Worm (Caenorhabditis elegans) whole organism, L2 larva: ENCODE measurements around the gene T22H9.1.

Experiments used
- F13H6.1 ChIP-seq: sonication (generic microtip); optimal IDR thresholded peaks from 2 replicates; lab custom pipeline; 2016; ENCODE audit warnings: missing genetic modification characterization, missing compliant biosample characterization
- R02D3.7 ChIP-seq: fragments of 150-350 bp; optimal IDR thresholded peaks from 2 replicates; lab custom pipeline; 2014; ENCODE audit warnings: missing biosample characterization, missing genetic modification characterization
- ZK546.5 ChIP-seq: sonication (generic microtip); optimal IDR thresholded peaks from 2 replicates; lab custom pipeline; 2017; ENCODE audit warnings: missing biosample characterization, missing genetic modification characterization
- aly-2 ChIP-seq: fragments of 150-350 bp; optimal IDR thresholded peaks from 2 replicates; lab custom pipeline; 2014; ENCODE audit warnings: missing biosample characterization, missing genetic modification characterization
- ama-1 ChIP-seq: fragments of 150-350 bp; optimal IDR thresholded peaks from 2 replicates; lab custom pipeline; 2018; ENCODE audit warnings: inconsistent platforms
- ceh-82 ChIP-seq: fragments of 150-350 bp; optimal IDR thresholded peaks from 2 replicates; lab custom pipeline; 2014; ENCODE audit warnings: missing biosample characterization, missing genetic modification characterization
- crh-2 ChIP-seq: sonication (generic microtip); optimal IDR thresholded peaks from 2 replicates; lab custom pipeline; 2017; ENCODE audit warnings: missing biosample characterization, missing genetic modification characterization
- dmd-4 ChIP-seq: sonication (generic microtip); optimal IDR thresholded peaks from 2 replicates; lab custom pipeline; 2017; ENCODE audit warnings: missing biosample characterization, missing genetic modification characterization
- elt-1 ChIP-seq: fragments of 150-350 bp; optimal IDR thresholded peaks from 2 replicates; lab custom pipeline; 2014; ENCODE audit warnings: missing biosample characterization, missing genetic modification characterization
- fos-1 ChIP-seq: fragments of 150-350 bp; optimal IDR thresholded peaks from 2 replicates; lab custom pipeline; 2014; ENCODE audit warnings: missing biosample characterization, missing genetic modification characterization
- gmeb-1 ChIP-seq: fragments of 150-350 bp; optimal IDR thresholded peaks from 2 replicates; lab custom pipeline; 2014; ENCODE audit warnings: missing biosample characterization, missing genetic modification characterization
- lin-11 ChIP-seq: fragments of 150-350 bp; sonication (generic microtip); optimal IDR thresholded peaks from 2 replicates; lab custom pipeline; 2014; ENCODE audit warnings: missing biosample characterization, missing genetic modification characterization, inconsistent platforms, mixed read lengths
- lin-13 ChIP-seq: fragments of 150-350 bp; optimal IDR thresholded peaks from 2 replicates; lab custom pipeline; 2014; ENCODE audit warnings: missing biosample characterization, missing genetic modification reagents, missing genetic modification characterization
- lin-39 ChIP-seq: fragments of 150-350 bp; optimal IDR thresholded peaks from 2 replicates; lab custom pipeline; 2014; ENCODE audit warnings: missing biosample characterization, missing genetic modification reagents, missing genetic modification characterization
- lsy-2 ChIP-seq, 2 experiments: fragments of 150-350 bp in 1 of 2; sonication (generic microtip) in 1 of 2; optimal IDR thresholded peaks; 2 replicates each; lab custom pipeline; 2014 to 2017; ENCODE audit warnings: missing biosample characterization in 2 of 2, missing genetic modification characterization in 2 of 2
- mbf-1 ChIP-seq: sonication (generic microtip); optimal IDR thresholded peaks from 2 replicates; lab custom pipeline; 2017; ENCODE audit warnings: missing biosample characterization, missing genetic modification characterization
- nhr-11 ChIP-seq: fragments of 150-350 bp; optimal IDR thresholded peaks from 2 replicates; lab custom pipeline; 2014; ENCODE audit warnings: missing biosample characterization, missing genetic modification characterization
- nhr-12 ChIP-seq: fragments of 150-350 bp; optimal IDR thresholded peaks from 2 replicates; lab custom pipeline; 2014; ENCODE audit warnings: missing biosample characterization, missing genetic modification characterization
- nhr-129 ChIP-seq: fragments of 150-350 bp; optimal IDR thresholded peaks from 2 replicates; lab custom pipeline; 2014; ENCODE audit warnings: missing biosample characterization, missing genetic modification characterization
- nhr-21 ChIP-seq: fragments of 150-350 bp; optimal IDR thresholded peaks from 2 replicates; lab custom pipeline; 2014; ENCODE audit warnings: missing biosample characterization, missing genetic modification characterization
- nhr-237 ChIP-seq: fragments of 150-350 bp; optimal IDR thresholded peaks from 2 replicates; lab custom pipeline; 2014; ENCODE audit warnings: missing biosample characterization, missing genetic modification characterization
- nhr-25 ChIP-seq: fragments of 150-350 bp; sonication (generic microtip); optimal IDR thresholded peaks from 3 replicates; lab custom pipeline; 2014; ENCODE audit warnings: missing biosample characterization, missing genetic modification characterization
- nhr-6 ChIP-seq: fragments of 150-350 bp; optimal IDR thresholded peaks from 2 replicates; lab custom pipeline; 2014; ENCODE audit warnings: missing biosample characterization, missing genetic modification characterization
- nhr-77 ChIP-seq: fragments of 150-350 bp; optimal IDR thresholded peaks from 2 replicates; lab custom pipeline; 2014; ENCODE audit warnings: missing biosample characterization, missing genetic modification characterization
- skn-1 ChIP-seq: sonication (generic microtip); optimal IDR thresholded peaks from 2 replicates; lab custom pipeline; 2017; ENCODE audit warnings: missing biosample characterization, missing genetic modification characterization
- sma-3 ChIP-seq: sonication (generic microtip); optimal IDR thresholded peaks from 2 replicates; lab custom pipeline; 2016; ENCODE audit warnings: missing genetic modification reagents, missing genetic modification characterization, missing compliant biosample characterization
- unc-39 ChIP-seq: fragments of 150-350 bp; optimal IDR thresholded peaks from 2 replicates; lab custom pipeline; 2014; ENCODE audit warnings: missing biosample characterization, missing genetic modification characterization
- zag-1 ChIP-seq: fragments of 150-350 bp; optimal IDR thresholded peaks from 2 replicates; lab custom pipeline; 2014; ENCODE audit warnings: missing biosample characterization, missing genetic modification characterization
- ztf-4 ChIP-seq: fragments of 150-350 bp; optimal IDR thresholded peaks from 2 replicates; lab custom pipeline; 2014; ENCODE audit warnings: missing biosample characterization, missing genetic modification characterization

The T22H9.1 gene

DNA sequence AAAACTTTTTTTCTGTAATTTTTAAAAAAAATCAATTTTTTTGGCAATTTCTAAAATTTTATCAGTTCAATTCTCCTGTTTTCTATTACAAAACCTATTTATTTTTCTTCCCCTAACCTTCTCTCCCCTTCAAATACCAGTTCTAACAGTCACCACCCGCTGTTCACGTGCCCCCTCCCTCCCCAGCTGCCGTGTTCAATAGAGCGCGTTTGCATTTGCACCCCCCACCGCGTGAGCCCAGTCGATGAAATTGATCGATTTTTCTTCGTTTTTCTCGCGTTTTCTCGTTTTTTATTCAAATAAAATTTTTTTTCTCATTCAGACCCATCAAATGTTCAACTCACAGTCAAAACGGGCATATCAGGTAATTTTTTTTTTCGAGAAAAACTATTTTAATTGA lies 10.5 kb upstream of the T22H9.1 start, which contains the start of gene atg-9 (continued):
- TF ChIP-seq dmd-4 (tag; lab: Kevin White, UChicago): no peak
- no peak for TF ChIP-seq nhr-12 (tag; lab: Kevin White, UChicago)

DNA sequence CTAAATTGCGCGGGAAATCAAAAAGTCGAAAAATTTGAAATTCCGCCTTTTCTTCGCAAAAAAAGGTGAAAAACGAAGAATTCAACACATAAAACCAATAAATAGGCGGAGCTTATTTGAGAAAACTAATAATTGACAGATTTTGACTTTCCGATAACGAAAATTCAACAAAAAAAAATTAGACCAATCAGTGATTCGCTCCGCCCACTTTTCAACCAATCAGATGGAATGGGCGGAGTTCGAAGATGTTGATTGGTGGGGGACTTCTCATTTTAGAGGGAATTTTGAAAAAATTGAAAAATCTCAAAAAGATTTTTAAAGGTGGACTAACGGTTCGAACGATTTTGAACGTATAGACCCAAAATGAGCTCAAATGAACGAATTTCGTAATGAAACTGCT lies 8.7 kb upstream of the T22H9.1 start:
- TF ChIP-seq lin-13 (GFP tag; lab: Kevin White, UChicago): no peak
- TF ChIP-seq ceh-82: no peak
- no peak for TF ChIP-seq lin-39 (tag; lab: Kevin White, UChicago)
- TF ChIP-seq aly-2: no peak

DNA sequence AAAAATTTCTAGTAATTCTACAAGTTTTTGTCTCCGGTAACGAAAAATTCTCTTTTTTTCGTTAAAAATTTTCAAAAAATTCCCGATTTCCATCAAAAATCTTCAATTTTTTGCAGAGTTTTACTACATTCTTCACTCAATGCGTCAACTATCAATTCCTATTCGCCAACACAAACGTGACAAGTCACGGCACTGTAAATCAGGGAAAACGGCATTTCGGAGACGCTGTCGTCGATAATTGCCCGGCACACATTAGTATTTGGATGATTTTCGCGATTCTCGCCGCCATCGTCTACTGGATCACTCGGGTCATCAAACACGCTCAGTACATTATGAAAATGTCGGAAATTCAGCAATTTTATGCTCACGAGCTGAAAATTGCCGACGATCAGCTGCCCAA lies 7.8 kb upstream of the T22H9.1 start:
- TF ChIP-seq nhr-77: no peak
- TF ChIP-seq gmeb-1 (tag; lab: Kevin White, UChicago): no peak
- no peak for TF ChIP-seq nhr-25 (tag; lab: Kevin White, UChicago)
- TF ChIP-seq skn-1 (tag; lab: Kevin White, UChicago): no peak
- TF ChIP-seq mbf-1 (tag; lab: Kevin White, UChicago): no peak
- TF ChIP-seq ztf-4: no peak
- no peak for TF ChIP-seq dmd-4 (tag; lab: Kevin White, UChicago)
- TF ChIP-seq ceh-82: no peak
- no peak for TF ChIP-seq zag-1 (tag; lab: Kevin White, UChicago)
- no peak for TF ChIP-seq lin-11 (tag; lab: Kevin White, UChicago)
- no peak for TF ChIP-seq lsy-2 (tag; optimal IDR thresholded peaks at IDR 0.05; lab: Kevin White, UChicago)
- TF ChIP-seq nhr-237 (tag; lab: Kevin White, UChicago): no peak
- TF ChIP-seq unc-39 (tag; lab: Kevin White, UChicago): no peak
- no peak for TF ChIP-seq nhr-6 (tag; lab: Kevin White, UChicago)

DNA sequence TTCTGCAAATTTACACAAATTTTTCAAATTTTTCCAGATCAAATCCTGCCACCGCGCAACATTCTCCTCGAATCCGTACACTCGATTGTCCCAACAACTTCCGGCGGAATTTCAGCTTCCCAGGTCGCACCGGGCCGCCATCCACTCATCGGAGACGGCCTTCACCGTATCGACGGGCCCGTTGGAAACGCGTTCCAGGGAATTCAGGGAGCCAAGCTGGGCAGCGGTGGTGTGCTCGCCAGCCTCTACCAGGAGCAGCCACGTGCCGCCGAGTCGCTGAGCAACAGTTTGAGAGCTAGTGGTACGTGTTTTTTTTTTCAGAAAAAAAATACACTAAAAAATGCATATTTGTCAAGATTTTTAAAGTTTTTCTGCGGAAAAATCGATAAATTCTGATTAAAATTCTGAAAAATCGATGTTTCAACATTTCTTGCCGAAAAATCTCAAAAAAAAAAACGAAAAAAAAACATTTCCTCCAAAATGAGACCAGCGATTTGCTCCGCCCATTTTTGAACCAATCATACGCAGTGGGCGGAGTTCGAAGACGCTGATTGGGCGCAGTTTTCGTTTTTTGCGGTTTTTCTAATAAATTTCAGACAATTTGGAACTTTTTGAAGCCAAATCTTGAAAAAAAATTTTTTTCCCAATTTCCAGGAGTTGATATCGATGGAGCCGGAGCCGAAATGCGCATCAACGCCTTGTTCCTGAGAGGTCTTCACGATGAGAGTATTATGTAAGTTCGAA lies 2.4 kb upstream of the T22H9.1 start:
- TF ChIP-seq crh-2 (tag; lab: Kevin White, UChicago): no peak

ce11 chrV:358473-358872 lies 1.1 kb upstream of the T22H9.1 start:
- TF ChIP-seq ztf-4 (no peak), ama-1 (lab: Kevin White, UChicago) (no peak), elt-1 (tag; lab: Kevin White, UChicago) (no peak), crh-2 (tag; lab: Kevin White, UChicago) (no peak), lin-11 (tag; lab: Kevin White, UChicago) (no peak), nhr-6 (tag; lab: Kevin White, UChicago) (no peak)

ce11 chrV:360068-360467 lies 502 bp downstream of the T22H9.1 start:
- TF ChIP-seq ZK546.5 (tag; lab: Kevin White, UChicago): no peak
- no peak for TF ChIP-seq elt-1 (tag; lab: Kevin White, UChicago)
- no peak for TF ChIP-seq lin-13 (GFP tag; lab: Kevin White, UChicago)
- no peak for TF ChIP-seq lin-11 (tag; lab: Kevin White, UChicago)
- no peak for TF ChIP-seq nhr-129 (tag; lab: Kevin White, UChicago)

ce11 chrV:361291-361690 lies 1.7 kb downstream of the T22H9.1 start:
- TF ChIP-seq gmeb-1 (tag; lab: Kevin White, UChicago) (no peak), lsy-2 (tag; optimal IDR thresholded peaks at IDR 0.05; lab: Kevin White, UChicago) (no peak), ceh-82 (no peak)

- no peak for TF ChIP-seq lin-11 (tag; lab: Kevin White, UChicago)
- no peak for TF ChIP-seq nhr-21 (tag; lab: Kevin White, UChicago)
- no peak for TF ChIP-seq nhr-6 (tag; lab: Kevin White, UChicago)
- no peak for TF ChIP-seq fos-1 (tag; lab: Kevin White, UChicago)
Measured at ce11 chrV:364650-365049, 5.1 kb downstream of the T22H9.1 start, which contains the start of gene mltn-6. mltn-6 (plus strand) TSS chrV:364950.

ce11 chrV:370033-370432 lies 10.5 kb downstream of the T22H9.1 start, which contains the start of gene mltn-7:
mltn-7 (plus strand) TSS chrV:370333.
- TF ChIP-seq skn-1 (tag; lab: Kevin White, UChicago): no peak
- no peak for TF ChIP-seq fos-1 (tag; lab: Kevin White, UChicago)
- no peak for TF ChIP-seq nhr-11 (tag; lab: Kevin White, UChicago)
- no peak for TF ChIP-seq R02D3.7 (tag; lab: Kevin White, UChicago)
- no peak for TF ChIP-seq F13H6.1
- no peak for TF ChIP-seq sma-3 (GFP tag; lab: Kevin White, UChicago)
- no peak for TF ChIP-seq ceh-82
- TF ChIP-seq nhr-12 (tag; lab: Kevin White, UChicago): no peak
- no peak for TF ChIP-seq elt-1 (tag; lab: Kevin White, UChicago)
- TF ChIP-seq, all 48 proteins: peak for 0
